1 fruit fly cellular context compared by ENCODE assay signal in genomic region chr3R:9581089-9581520, dm6.
A peak's percentile ranks its signal among the peaks of the same experiment; 100 is the strongest.
TF ChIP-seq lines count a peak whose summit lies in the region.

TSS of gene CG8301 (plus strand) at chr3R:9581306.

TF ChIP-seq in whole organism, embryonic, 481 proteins besides CTCF, POLR2A, EP300 and RAD21 (continued from another document and continues in another):
- no peak for TF ChIP-seq kni (GFP tag; optimal IDR thresholded peaks at IDR 0.05; lab: Kevin White, UChicago)
- TF ChIP-seq peb (GFP tag; IDR thresholded peaks at IDR 0.05; lab: Robert Waterston, UW): no peak
- no peak for TF ChIP-seq CG4617 (GFP tag; optimal IDR thresholded peaks at IDR 0.05; lab: Kevin White, UChicago; ENCODE audit: borderline replicate concordance)
- no peak for TF ChIP-seq dm (GFP tag; optimal IDR thresholded peaks at IDR 0.05; lab: Kevin White, UChicago)
- no peak for TF ChIP-seq Atf-2 (GFP tag; optimal IDR thresholded peaks at IDR 0.05; lab: Kevin White, UChicago)
- no peak for TF ChIP-seq H15 (GFP tag; IDR thresholded peaks at IDR 0.05; lab: Robert Waterston, UW)
- TF ChIP-seq gro (GFP tag; optimal IDR thresholded peaks at IDR 0.05; lab: Kevin White, UChicago): no peak
- no peak for TF ChIP-seq usp (GFP tag; optimal IDR thresholded peaks at IDR 0.05; lab: Kevin White, UChicago)
- TF ChIP-seq HLH4C (GFP tag; IDR thresholded peaks at IDR 0.05; lab: Robert Waterston, UW; ENCODE audit: partially characterized antibody): no peak
- no peak for TF ChIP-seq CG15479 (GFP tag; optimal IDR thresholded peaks at IDR 0.05; lab: Kevin White, UChicago)
- no peak for TF ChIP-seq Hr3 (GFP tag; optimal IDR thresholded peaks at IDR 0.05; lab: Kevin White, UChicago)
- no peak for TF ChIP-seq Max (GFP tag; optimal IDR thresholded peaks at IDR 0.05; lab: Kevin White, UChicago)
- TF ChIP-seq CG8359 (GFP tag; optimal IDR thresholded peaks at IDR 0.05; lab: Kevin White, UChicago; ENCODE audit: borderline replicate concordance): no peak
- peak; percentile 12 for TF ChIP-seq CG10267 (tag; optimal IDR thresholded peaks at IDR 0.05; lab: Kevin White, UChicago)
- TF ChIP-seq CG11560 (tag; IDR thresholded peaks at IDR 0.05; lab: Robert Waterston, UW): no peak
- TF ChIP-seq Spps (tag; optimal IDR thresholded peaks at IDR 0.05; lab: Kevin White, UChicago): no peak
- TF ChIP-seq MBD-R2 (GFP tag; IDR thresholded peaks at IDR 0.05; lab: Robert Waterston, UW): 0 out of 2 replicates have a peak, but pooled peaks have one; percentile 31
- no peak for TF ChIP-seq CG9797 (GFP tag; optimal IDR thresholded peaks at IDR 0.05; lab: Kevin White, UChicago)
- no peak for TF ChIP-seq hb (GFP tag; IDR thresholded peaks at IDR 0.05; lab: Robert Waterston, UW; ENCODE audit: partially characterized antibody)
- no peak for TF ChIP-seq knrl (GFP tag; IDR thresholded peaks at IDR 0.05; lab: Robert Waterston, UW; ENCODE audit: partially characterized antibody)
- TF ChIP-seq CHES-1-like (GFP tag; optimal IDR thresholded peaks at IDR 0.05; lab: Kevin White, UChicago): no peak
- no peak for TF ChIP-seq btn (GFP tag; optimal IDR thresholded peaks at IDR 0.05; lab: Kevin White, UChicago)
- no peak for TF ChIP-seq CG3847 (GFP tag; IDR thresholded peaks at IDR 0.05; lab: Robert Waterston, UW)
- no peak for TF ChIP-seq CG7963 (GFP tag; IDR thresholded peaks at IDR 0.05; lab: Robert Waterston, UW; ENCODE audit: partially characterized antibody)
- no peak for TF ChIP-seq CG5245 (GFP tag; optimal IDR thresholded peaks at IDR 0.05; lab: Kevin White, UChicago)
- no peak for TF ChIP-seq tin (GFP tag; optimal IDR thresholded peaks at IDR 0.05; lab: Kevin White, UChicago)
- no peak for TF ChIP-seq Adf1 (GFP tag; IDR thresholded peaks at IDR 0.05; lab: Robert Waterston, UW)
- no peak for TF ChIP-seq slbo (GFP tag; IDR thresholded peaks at IDR 0.05; lab: Robert Waterston, UW)
- TF ChIP-seq CG4730 (GFP tag; IDR thresholded peaks at IDR 0.05; lab: Robert Waterston, UW): no peak
- TF ChIP-seq CG10543 (GFP tag; optimal IDR thresholded peaks at IDR 0.05; lab: Kevin White, UChicago): no peak
- TF ChIP-seq chinmo (GFP tag; IDR thresholded peaks at IDR 0.05; lab: Robert Waterston, UW; ENCODE audit: partially characterized antibody): 0 out of 4 replicates have a peak, but pooled peaks have one; percentile 40
- no peak for TF ChIP-seq gfzf (GFP tag; optimal IDR thresholded peaks at IDR 0.05; lab: Kevin White, UChicago)
- no peak for TF ChIP-seq CrebB (tag; optimal IDR thresholded peaks at IDR 0.05; lab: Kevin White, UChicago)
- peak; percentile 1 for TF ChIP-seq ERR (GFP tag; optimal IDR thresholded peaks at IDR 0.05; lab: Kevin White, UChicago)
- TF ChIP-seq CG7556 (GFP tag; optimal IDR thresholded peaks at IDR 0.05; lab: Kevin White, UChicago): peak; percentile 34
- peak; percentile 9 for TF ChIP-seq CG10979 (tag; optimal IDR thresholded peaks at IDR 0.05; lab: Kevin White, UChicago)
- TF ChIP-seq CG34376 (GFP tag; optimal IDR thresholded peaks at IDR 0.05; lab: Kevin White, UChicago): peak; percentile 15
- TF ChIP-seq CG3407 (GFP tag; optimal IDR thresholded peaks at IDR 0.05; lab: Kevin White, UChicago): no peak
- 0 out of 2 replicates have a peak, but pooled peaks have one; percentile 17 for TF ChIP-seq Xrp1 (GFP tag; IDR thresholded peaks at IDR 0.05; lab: Robert Waterston, UW)
- peak; percentile 22 for TF ChIP-seq D19A (tag; optimal IDR thresholded peaks at IDR 0.05; lab: Kevin White, UChicago)
- TF ChIP-seq CG5180 (GFP tag; optimal IDR thresholded peaks at IDR 0.05; lab: Kevin White, UChicago): peak; percentile 20
- peak; percentile 49 for TF ChIP-seq lilli (GFP tag; optimal IDR thresholded peaks at IDR 0.05; lab: Kevin White, UChicago)
- no peak for TF ChIP-seq nerfin-2 (GFP tag; IDR thresholded peaks at IDR 0.05; lab: Robert Waterston, UW; ENCODE audit: partially characterized antibody)
- TF ChIP-seq CG1832 (GFP tag; optimal IDR thresholded peaks at IDR 0.05; lab: Kevin White, UChicago): no peak
- no peak for TF ChIP-seq CG1647 (GFP tag; optimal IDR thresholded peaks at IDR 0.05; lab: Kevin White, UChicago)
- TF ChIP-seq ranshi (GFP tag; IDR thresholded peaks at IDR 0.05; lab: Robert Waterston, UW): no peak
- no peak for TF ChIP-seq CG18764 (GFP tag; optimal IDR thresholded peaks at IDR 0.05; lab: Kevin White, UChicago)
- no peak for TF ChIP-seq Trl (optimal IDR thresholded peaks at IDR 0.05; lab: Kevin White, UChicago)
- no peak for TF ChIP-seq Trl (GFP tag; optimal IDR thresholded peaks at IDR 0.05; lab: Kevin White, UChicago)
- no peak for TF ChIP-seq CG15601 (tag; optimal IDR thresholded peaks at IDR 0.05; lab: Kevin White, UChicago)
- 0 out of 2 replicates have a peak, but pooled peaks have one; percentile 20 for TF ChIP-seq unc-4 (GFP tag; IDR thresholded peaks at IDR 0.05; lab: Robert Waterston, UW; ENCODE audit: partially characterized antibody)
- no peak for TF ChIP-seq Dfd (GFP tag; optimal IDR thresholded peaks at IDR 0.05; lab: Kevin White, UChicago)
- no peak for TF ChIP-seq CG1792 (GFP tag; optimal IDR thresholded peaks at IDR 0.05; lab: Kevin White, UChicago)
- TF ChIP-seq ab (GFP tag; optimal IDR thresholded peaks at IDR 0.05; lab: Kevin White, UChicago): no peak
- TF ChIP-seq CG9609 (GFP tag; optimal IDR thresholded peaks at IDR 0.05; lab: Kevin White, UChicago): no peak
- no peak for TF ChIP-seq trem (tag; optimal IDR thresholded peaks at IDR 0.05; lab: Kevin White, UChicago)
- no peak for TF ChIP-seq CG2889 (GFP tag; IDR thresholded peaks at IDR 0.05; lab: Robert Waterston, UW)
- no peak for TF ChIP-seq CG34224 (GFP tag; IDR thresholded peaks at IDR 0.05; lab: Robert Waterston, UW; ENCODE audit: partially characterized antibody)
- TF ChIP-seq CG10462 (GFP tag; optimal IDR thresholded peaks at IDR 0.05; lab: Kevin White, UChicago): no peak
- TF ChIP-seq nom (GFP tag; optimal IDR thresholded peaks at IDR 0.05; lab: Kevin White, UChicago): no peak
- TF ChIP-seq ato (GFP tag; IDR thresholded peaks at IDR 0.05; lab: Robert Waterston, UW; ENCODE audit: partially characterized antibody): no peak
- no peak for TF ChIP-seq CG32772 (GFP tag; IDR thresholded peaks at IDR 0.05; lab: Robert Waterston, UW)
- TF ChIP-seq tll (GFP tag; optimal IDR thresholded peaks at IDR 0.05; lab: Kevin White, UChicago): no peak
- TF ChIP-seq CG7745 (tag; optimal IDR thresholded peaks at IDR 0.05; lab: Kevin White, UChicago): no peak
- no peak for TF ChIP-seq lov (optimal IDR thresholded peaks at IDR 0.05; lab: Kevin White, UChicago)
- no peak for TF ChIP-seq lov (GFP tag; IDR thresholded peaks at IDR 0.05; lab: Robert Waterston, UW)
- no peak for TF ChIP-seq Ssrp (tag; optimal IDR thresholded peaks at IDR 0.05; lab: Kevin White, UChicago)
- no peak for TF ChIP-seq mld (GFP tag; IDR thresholded peaks at IDR 0.05; lab: Robert Waterston, UW; ENCODE audit: partially characterized antibody)
- TF ChIP-seq Atf6 (GFP tag; IDR thresholded peaks at IDR 0.05; lab: Robert Waterston, UW): no peak
- no peak for TF ChIP-seq CG17328 (GFP tag; IDR thresholded peaks at IDR 0.05; lab: Robert Waterston, UW)
- TF ChIP-seq CG12942 (GFP tag; optimal IDR thresholded peaks at IDR 0.05; lab: Kevin White, UChicago): no peak
- no peak for TF ChIP-seq dati (GFP tag; IDR thresholded peaks at IDR 0.05; lab: Robert Waterston, UW)
- TF ChIP-seq CG13894 (tag; optimal IDR thresholded peaks at IDR 0.05; lab: Kevin White, UChicago): no peak
- no peak for TF ChIP-seq vfl (GFP tag; optimal IDR thresholded peaks at IDR 0.05; lab: Kevin White, UChicago)
- TF ChIP-seq Lpt (GFP tag; optimal IDR thresholded peaks at IDR 0.05; lab: Kevin White, UChicago): no peak
- no peak for TF ChIP-seq Doc2 (GFP tag; IDR thresholded peaks at IDR 0.05; lab: Robert Waterston, UW)
- TF ChIP-seq CG15696 (tag; optimal IDR thresholded peaks at IDR 0.05; lab: Kevin White, UChicago): no peak
- no peak for TF ChIP-seq br (optimal IDR thresholded peaks at IDR 0.05; lab: Kevin White, UChicago)
- no peak for TF ChIP-seq Eip74EF (GFP tag; optimal IDR thresholded peaks at IDR 0.05; lab: Kevin White, UChicago)
- TF ChIP-seq CG15514 (GFP tag; optimal IDR thresholded peaks at IDR 0.05; lab: Kevin White, UChicago): peak; percentile 48
- TF ChIP-seq bsh (GFP tag; optimal IDR thresholded peaks at IDR 0.05; lab: Kevin White, UChicago): peak in 1 of 2 experiments; percentile 15
- no peak for TF ChIP-seq C15 (GFP tag; IDR thresholded peaks at IDR 0.05; lab: Robert Waterston, UW)
- no peak for TF ChIP-seq ac (GFP tag; optimal IDR thresholded peaks at IDR 0.05; lab: Kevin White, UChicago)
- TF ChIP-seq CG8924 (tag; optimal IDR thresholded peaks at IDR 0.05; lab: Kevin White, UChicago): peak; percentile 31
- no peak for TF ChIP-seq CG3995 (GFP tag; optimal IDR thresholded peaks at IDR 0.05; lab: Kevin White, UChicago)
- TF ChIP-seq Blimp-1 (GFP tag; optimal IDR thresholded peaks at IDR 0.05; lab: Kevin White, UChicago): peak; percentile 7
- no peak for TF ChIP-seq Ets65A (GFP tag; lab: Kevin White, UChicago)
- TF ChIP-seq Hey (tag; optimal IDR thresholded peaks at IDR 0.05; lab: Kevin White, UChicago): no peak
- no peak for TF ChIP-seq pum (GFP tag; optimal IDR thresholded peaks at IDR 0.05; lab: Kevin White, UChicago)
- TF ChIP-seq wor (GFP tag; IDR thresholded peaks at IDR 0.05; lab: Robert Waterston, UW): no peak
- no peak for TF ChIP-seq CG12659 (GFP tag; optimal IDR thresholded peaks at IDR 0.05; lab: Kevin White, UChicago)
- no peak for TF ChIP-seq Scr (GFP tag; IDR thresholded peaks at IDR 0.05; lab: Robert Waterston, UW; ENCODE audit: partially characterized antibody)
- no peak for TF ChIP-seq CG8765 (GFP tag; IDR thresholded peaks at IDR 0.05; lab: Robert Waterston, UW)
- no peak for TF ChIP-seq CG12219 (GFP tag; optimal IDR thresholded peaks at IDR 0.05; lab: Kevin White, UChicago)
- TF ChIP-seq crp (GFP tag; optimal IDR thresholded peaks at IDR 0.05; lab: Kevin White, UChicago): peak in 1 of 2 experiments; percentile 75
- TF ChIP-seq pfk (GFP tag; optimal IDR thresholded peaks at IDR 0.05; lab: Kevin White, UChicago): no peak
- TF ChIP-seq CG1603 (tag; optimal IDR thresholded peaks at IDR 0.05; lab: Kevin White, UChicago): no peak
- TF ChIP-seq oc (tag; optimal IDR thresholded peaks at IDR 0.05; lab: Kevin White, UChicago): no peak
- TF ChIP-seq seq (GFP tag; IDR thresholded peaks at IDR 0.05; lab: Robert Waterston, UW): no peak; the same call in 1 of the 2 replicates
- no peak for TF ChIP-seq CG9932 (GFP tag; IDR thresholded peaks at IDR 0.05; lab: Robert Waterston, UW)
- peak; percentile 1 for TF ChIP-seq bcd (GFP tag; optimal IDR thresholded peaks at IDR 0.05; lab: Kevin White, UChicago)
- no peak for TF ChIP-seq cas (GFP tag; IDR thresholded peaks at IDR 0.05; lab: Robert Waterston, UW)
- no peak for TF ChIP-seq fd102C (GFP tag; optimal IDR thresholded peaks at IDR 0.05; lab: Kevin White, UChicago)
- TF ChIP-seq mirr (GFP tag; optimal IDR thresholded peaks at IDR 0.05; lab: Kevin White, UChicago): no peak
- no peak for TF ChIP-seq Mrtf (GFP tag; IDR thresholded peaks at IDR 0.05; lab: Robert Waterston, UW)
- 0 out of 2 replicates have a peak, but pooled peaks have one; percentile 9 for TF ChIP-seq ttk (GFP tag; IDR thresholded peaks at IDR 0.05; lab: Robert Waterston, UW)
- TF ChIP-seq Drgx (GFP tag; IDR thresholded peaks at IDR 0.05; lab: Robert Waterston, UW): peak; percentile 56
- peak; percentile 4 for TF ChIP-seq MESR4 (GFP tag; optimal IDR thresholded peaks at IDR 0.05; lab: Kevin White, UChicago)
- TF ChIP-seq Camta (GFP tag; optimal IDR thresholded peaks at IDR 0.05; lab: Kevin White, UChicago): peak; percentile 14
- TF ChIP-seq jigr1 (GFP tag; IDR thresholded peaks at IDR 0.05; lab: Robert Waterston, UW): no peak
- TF ChIP-seq CG2875 (GFP tag; optimal IDR thresholded peaks at IDR 0.05; lab: Kevin White, UChicago): no peak
- TF ChIP-seq CG32532 (GFP tag; IDR thresholded peaks at IDR 0.05; lab: Robert Waterston, UW): peak; percentile 60; the same call in 1 of the 2 replicates
- TF ChIP-seq Rfx (GFP tag; IDR thresholded peaks at IDR 0.05; lab: Robert Waterston, UW): peak; percentile 35; the same call in 1 of the 2 replicates
- TF ChIP-seq ems (GFP tag; optimal IDR thresholded peaks at IDR 0.05; lab: Kevin White, UChicago): no peak
- TF ChIP-seq B-H2 (GFP tag; optimal IDR thresholded peaks at IDR 0.05; lab: Kevin White, UChicago): no peak
- TF ChIP-seq CG7357 (GFP tag; IDR thresholded peaks at IDR 0.05; lab: Robert Waterston, UW): no peak
- no peak for TF ChIP-seq eve (GFP tag; optimal IDR thresholded peaks at IDR 0.05; lab: Kevin White, UChicago)
- TF ChIP-seq dmrt11E (tag; optimal IDR thresholded peaks at IDR 0.05; lab: Kevin White, UChicago): no peak
- TF ChIP-seq sens-2 (GFP tag; IDR thresholded peaks at IDR 0.05; lab: Robert Waterston, UW): no peak
- TF ChIP-seq slp2 (GFP tag; optimal IDR thresholded peaks at IDR 0.05; lab: Kevin White, UChicago): no peak
- TF ChIP-seq CG14441 (GFP tag; IDR thresholded peaks at IDR 0.05; lab: Robert Waterston, UW): no peak
- TF ChIP-seq bowl (GFP tag; IDR thresholded peaks at IDR 0.05; lab: Robert Waterston, UW): no peak
- no peak for TF ChIP-seq kah (GFP tag; optimal IDR thresholded peaks at IDR 0.05; lab: Kevin White, UChicago)
- peak; percentile 30 for TF ChIP-seq Fer3 (tag; optimal IDR thresholded peaks at IDR 0.05; lab: Kevin White, UChicago)
- TF ChIP-seq HLHmδ (GFP tag; optimal IDR thresholded peaks at IDR 0.05; lab: Kevin White, UChicago): no peak
- TF ChIP-seq Dp (GFP tag; optimal IDR thresholded peaks at IDR 0.05; lab: Kevin White, UChicago): no peak
- TF ChIP-seq CG4360 (GFP tag; IDR thresholded peaks at IDR 0.05; lab: Robert Waterston, UW): no peak
- TF ChIP-seq CG9817 (tag; optimal IDR thresholded peaks at IDR 0.05; lab: Kevin White, UChicago): no peak
- TF ChIP-seq cato (GFP tag; optimal IDR thresholded peaks at IDR 0.05; lab: Kevin White, UChicago; ENCODE audit: borderline replicate concordance): no peak
- no peak for TF ChIP-seq corto (GFP tag; optimal IDR thresholded peaks at IDR 0.05; lab: Kevin White, UChicago)
- no peak for TF ChIP-seq sisA (GFP tag; IDR thresholded peaks at IDR 0.05; lab: Robert Waterston, UW)
- TF ChIP-seq ara (GFP tag; IDR thresholded peaks at IDR 0.05; lab: Robert Waterston, UW): no peak
- no peak for TF ChIP-seq fu2 (GFP tag; optimal IDR thresholded peaks at IDR 0.05; lab: Kevin White, UChicago)
- no peak for TF ChIP-seq ssp (GFP tag; IDR thresholded peaks at IDR 0.05; lab: Robert Waterston, UW)
- 0 out of 2 replicates have a peak, but pooled peaks have one; percentile 4 for TF ChIP-seq HLH3B (GFP tag; IDR thresholded peaks at IDR 0.05; lab: Robert Waterston, UW)
- no peak for TF ChIP-seq CG10147 (GFP tag; optimal IDR thresholded peaks at IDR 0.05; lab: Kevin White, UChicago)
